Fruit fly (Drosophila melanogaster) whole organism, embryonic: ENCODE data around the gene CG8907.

ENCODE experiments used
- Atf-2 ChIP-seq: fragments of 200-800 bp; sonication (Bioruptor generic); optimal IDR thresholded peaks from 2 replicates; lab custom pipeline; 2016; ENCODE audit warnings: missing biosample characterization, missing genetic modification characterization
- CG1024 ChIP-seq: fragments of 200-800 bp; sonication (Bioruptor generic); IDR thresholded peaks from 2 replicates; pipeline ENCODE4 v1.3.6; 2022; ENCODE audit warnings: missing biosample characterization, missing genetic modification characterization
- CG10321 ChIP-seq: fragments of 200-800 bp; sonication (Bioruptor generic); IDR thresholded peaks from 2 replicates; pipeline ENCODE4 v1.3.6; 2022; ENCODE audit warnings: missing biosample characterization, missing genetic modification characterization
- CG11456 ChIP-seq: fragments of 200-800 bp; sonication (Bioruptor generic); IDR thresholded peaks from 3 replicates; pipeline ENCODE4 v1.3.6; 2022; ENCODE audit warnings: missing biosample characterization, missing genetic modification characterization
- CG12071 ChIP-seq: fragments of 200-800 bp; sonication (Bioruptor generic); optimal IDR thresholded peaks from 3 replicates; lab custom pipeline; 2018; ENCODE audit warnings: missing biosample characterization, mild to moderate bottlenecking, missing genetic modification characterization
- CG12104 ChIP-seq: fragments of 200-800 bp; sonication (Bioruptor generic); optimal IDR thresholded peaks from 3 replicates; lab custom pipeline; 2016; ENCODE audit warnings: missing biosample characterization, missing genetic modification characterization
- CG12236 ChIP-seq: fragments of 200-800 bp; sonication (Bioruptor generic); optimal IDR thresholded peaks from 2 replicates; lab custom pipeline; 2016; ENCODE audit warnings: missing biosample characterization, missing genetic modification characterization
- CG12942 ChIP-seq: fragments of 200-800 bp; sonication (Bioruptor generic); optimal IDR thresholded peaks from 3 replicates; lab custom pipeline; 2016; ENCODE audit warnings: missing biosample characterization, missing genetic modification characterization
- CG13624 ChIP-seq: fragments of 200-800 bp; sonication (Bioruptor generic); optimal IDR thresholded peaks from 2 replicates; lab custom pipeline; 2016; ENCODE audit warnings: missing biosample characterization, missing genetic modification characterization
- CG13894 ChIP-seq: fragments of 200-800 bp; sonication (Bioruptor generic); optimal IDR thresholded peaks from 3 replicates; lab custom pipeline; 2018; ENCODE audit warnings: missing biosample characterization, mild to moderate bottlenecking, missing genetic modification characterization, moderate library complexity
- CG15514 ChIP-seq: fragments of 200-800 bp; sonication (Bioruptor generic); optimal IDR thresholded peaks from 3 replicates; lab custom pipeline; 2017; ENCODE audit warnings: missing biosample characterization, missing genetic modification characterization, mild to moderate bottlenecking, moderate library complexity, missing genetic modification reagents
- CG2875 ChIP-seq: fragments of 200-800 bp; sonication (Bioruptor generic); optimal IDR thresholded peaks from 2 replicates; lab custom pipeline; 2017; ENCODE audit warnings: missing biosample characterization, mild to moderate bottlenecking, missing genetic modification characterization, missing genetic modification reagents
- CG3065 ChIP-seq: fragments of 200-800 bp; sonication (Bioruptor generic); optimal IDR thresholded peaks from 2 replicates; lab custom pipeline; 2016; ENCODE audit warnings: missing biosample characterization, missing genetic modification characterization
- CG3163 ChIP-seq: fragments of 200-800 bp; sonication (Bioruptor generic); optimal IDR thresholded peaks from 3 replicates; lab custom pipeline; 2016; ENCODE audit warnings: missing biosample characterization, missing genetic modification characterization
- CG32772 ChIP-seq: fragments of 200-800 bp; sonication (Bioruptor generic); IDR thresholded peaks from 2 replicates; pipeline ENCODE4 v1.3.6; 2022; ENCODE audit warnings: missing biosample characterization, missing genetic modification characterization
- CG4404 ChIP-seq: fragments of 200-800 bp; sonication (Bioruptor generic); IDR thresholded peaks from 2 replicates; pipeline ENCODE4 v1.3.6; 2022; ENCODE audit warnings: missing biosample characterization, missing genetic modification characterization
- CG4617 ChIP-seq: fragments of 200-800 bp; sonication (Bioruptor generic); optimal IDR thresholded peaks from 3 replicates; lab custom pipeline; 2016; ENCODE audit warnings: missing biosample characterization, missing genetic modification characterization, borderline replicate concordance
- CG4730 ChIP-seq: fragments of 200-800 bp; sonication (Bioruptor generic); IDR thresholded peaks from 2 replicates; pipeline ENCODE4 v1.3.6; 2022; ENCODE audit warnings: missing biosample characterization, missing genetic modification characterization
- CG5245 ChIP-seq: fragments of 200-800 bp; sonication (Bioruptor generic); optimal IDR thresholded peaks from 3 replicates; lab custom pipeline; 2016; ENCODE audit warnings: missing biosample characterization, missing genetic modification characterization
- CG7839 ChIP-seq: fragments of 200-800 bp; sonication (Bioruptor generic); optimal IDR thresholded peaks from 3 replicates; lab custom pipeline; 2018; ENCODE audit warnings: missing biosample characterization, mild to moderate bottlenecking, missing genetic modification characterization, moderate library complexity
- CG8089 ChIP-seq: fragments of 200-800 bp; sonication (Bioruptor generic); optimal IDR thresholded peaks from 3 replicates; lab custom pipeline; 2016; ENCODE audit warnings: missing biosample characterization, missing genetic modification characterization
- CG8359 ChIP-seq: fragments of 200-800 bp; sonication (Bioruptor generic); optimal IDR thresholded peaks from 2 replicates; lab custom pipeline; 2017; ENCODE audit warnings: missing biosample characterization, mild to moderate bottlenecking, missing genetic modification characterization, borderline replicate concordance
- CG8478 ChIP-seq: fragments of >200 bp; optimal IDR thresholded peaks from 2 replicates; lab custom pipeline; 2018
- CG9932 ChIP-seq: fragments of 200-800 bp; sonication (Bioruptor generic); IDR thresholded peaks from 2 replicates; pipeline ENCODE4 v1.3.6; 2022; ENCODE audit warnings: missing biosample characterization, missing genetic modification characterization
- Dbx ChIP-seq: fragments of 200-800 bp; sonication (Bioruptor generic); IDR thresholded peaks from 3 replicates; pipeline ENCODE4 v1.3.6; 2022; ENCODE audit warnings: missing biosample characterization, missing genetic modification characterization
- Dfd ChIP-seq, 2 experiments: fragments of >200 bp; optimal IDR thresholded peaks; 2 replicates each; lab custom pipeline; 2017; ENCODE audit warnings: missing biosample characterization in 2 of 2, missing genetic modification characterization in 2 of 2
- H2.0 ChIP-seq: fragments of 200-800 bp; sonication (Bioruptor generic); IDR thresholded peaks from 2 replicates; pipeline ENCODE4 v1.3.6; 2022; ENCODE audit warnings: missing biosample characterization, missing genetic modification characterization
- Hand ChIP-seq: fragments of 200-800 bp; sonication (Bioruptor generic); optimal IDR thresholded peaks from 2 replicates; lab custom pipeline; 2017; ENCODE audit warnings: mild to moderate bottlenecking, missing biosample characterization, missing genetic modification reagents, missing genetic modification characterization
- Hsf ChIP-seq: fragments of 200-800 bp; sonication (Bioruptor generic); optimal IDR thresholded peaks from 3 replicates; lab custom pipeline; 2016; ENCODE audit warnings: missing biosample characterization, missing genetic modification characterization
- MTF-1 ChIP-seq: fragments of 200-800 bp; sonication (Bioruptor generic); optimal IDR thresholded peaks from 2 replicates; lab custom pipeline; 2018; ENCODE audit warnings: missing biosample characterization, mild to moderate bottlenecking, missing genetic modification characterization, borderline replicate concordance
- Ptx1 ChIP-seq: fragments of 200-800 bp; sonication (Bioruptor generic); IDR thresholded peaks from 2 replicates; pipeline ENCODE4 v1.3.6; 2022; ENCODE audit warnings: missing biosample characterization, missing genetic modification characterization
- Rx ChIP-seq: fragments of 200-800 bp; sonication (Bioruptor generic); IDR thresholded peaks from 2 replicates; pipeline ENCODE4 v1.3.6; 2022; ENCODE audit warnings: missing biosample characterization, missing genetic modification characterization
- Scr ChIP-seq: fragments of 200-800 bp; sonication (Bioruptor generic); IDR thresholded peaks from 2 replicates; pipeline ENCODE4 v1.3.6; 2022; ENCODE audit warnings: missing biosample characterization, missing genetic modification characterization; ENCODE audit not compliant: partially characterized antibody
- Sox102F ChIP-seq: fragments of 200-800 bp; sonication (Bioruptor generic); optimal IDR thresholded peaks from 2 replicates; lab custom pipeline; 2018; ENCODE audit warnings: missing biosample characterization, mild to moderate bottlenecking, missing genetic modification characterization, moderate library complexity
- Trl ChIP-seq, 3 experiments: fragments of >200 bp in 2 of 3; fragments of 200-800 bp in 1 of 3; sonication (Bioruptor generic) in 1 of 3; optimal IDR thresholded peaks; 2 replicates in 1 of 3; 3 replicates in 2 of 3; lab custom pipeline; 2016 to 2017; ENCODE audit warnings: missing biosample characterization in 1 of 3, missing genetic modification characterization in 1 of 3
- Xbp1 ChIP-seq: fragments of 200-800 bp; sonication (Bioruptor generic); optimal IDR thresholded peaks from 3 replicates; lab custom pipeline; 2016; ENCODE audit warnings: missing biosample characterization, mild to moderate bottlenecking, missing genetic modification characterization
- ato ChIP-seq: fragments of 200-800 bp; sonication (Bioruptor generic); IDR thresholded peaks from 2 replicates; pipeline ENCODE4 v1.3.6; 2022; ENCODE audit warnings: missing biosample characterization, missing genetic modification characterization; ENCODE audit not compliant: partially characterized antibody
- br ChIP-seq: fragments of >200 bp; optimal IDR thresholded peaks from 2 replicates; lab custom pipeline; 2017
- caup ChIP-seq: fragments of 200-800 bp; sonication (Bioruptor generic); optimal IDR thresholded peaks from 3 replicates; lab custom pipeline; 2017; ENCODE audit warnings: missing biosample characterization, mild to moderate bottlenecking, missing genetic modification characterization, moderate library complexity; ENCODE audit not compliant: severe bottlenecking
- dm ChIP-seq: fragments of 200-800 bp; sonication (Bioruptor generic); optimal IDR thresholded peaks from 3 replicates; lab custom pipeline; 2016; ENCODE audit warnings: missing biosample characterization, missing genetic modification characterization
- ham ChIP-seq: fragments of 200-800 bp; sonication (Bioruptor generic); IDR thresholded peaks from 2 replicates; pipeline ENCODE4 v1.3.6; 2022; ENCODE audit warnings: missing biosample characterization, missing genetic modification characterization
- jumu ChIP-seq: fragments of 200-800 bp; sonication (Bioruptor generic); optimal IDR thresholded peaks from 3 replicates; lab custom pipeline; 2016; ENCODE audit warnings: missing biosample characterization, missing genetic modification characterization
- nau ChIP-seq: fragments of 200-800 bp; sonication (Bioruptor generic); optimal IDR thresholded peaks from 3 replicates; lab custom pipeline; 2017; ENCODE audit warnings: missing biosample characterization, mild to moderate bottlenecking, missing genetic modification characterization, missing genetic modification reagents
- org-1 ChIP-seq: fragments of 200-800 bp; sonication (Bioruptor generic); optimal IDR thresholded peaks from 2 replicates; lab custom pipeline; 2017; ENCODE audit warnings: missing biosample characterization, missing genetic modification characterization
- pb ChIP-seq: fragments of 200-800 bp; sonication (Bioruptor generic); optimal IDR thresholded peaks from 3 replicates; lab custom pipeline; 2016; ENCODE audit warnings: missing biosample characterization, missing genetic modification characterization
- tio ChIP-seq: fragments of 200-800 bp; sonication (Bioruptor generic); optimal IDR thresholded peaks from 2 replicates; lab custom pipeline; 2017; ENCODE audit warnings: missing biosample characterization, missing genetic modification characterization, inconsistent platforms
- toy ChIP-seq: fragments of 200-800 bp; sonication (Bioruptor generic); IDR thresholded peaks from 2 replicates; pipeline ENCODE4 v1.3.6; 2022; ENCODE audit warnings: missing biosample characterization, missing genetic modification characterization
- twi ChIP-seq: fragments of 200-800 bp; optimal IDR thresholded peaks from 2 replicates; lab custom pipeline; 2019; ENCODE audit warnings: missing biosample characterization, mild to moderate bottlenecking, missing genetic modification characterization, moderate library complexity
- vnd ChIP-seq: fragments of 200-800 bp; sonication (Bioruptor generic); IDR thresholded peaks from 3 replicates; pipeline ENCODE4 v1.3.6; 2022; ENCODE audit warnings: missing biosample characterization, missing genetic modification characterization; ENCODE audit not compliant: partially characterized antibody
- wek ChIP-seq: fragments of 200-800 bp; sonication (Bioruptor generic); optimal IDR thresholded peaks from 3 replicates; lab custom pipeline; 2018; ENCODE audit warnings: missing biosample characterization, mild to moderate bottlenecking, missing genetic modification characterization, moderate library complexity
- zen ChIP-seq: fragments of 200-800 bp; sonication (Bioruptor generic); optimal IDR thresholded peaks from 3 replicates; lab custom pipeline; 2018; ENCODE audit warnings: missing biosample characterization, mild to moderate bottlenecking, missing genetic modification characterization, moderate library complexity

CG8907 gene

DNA sequence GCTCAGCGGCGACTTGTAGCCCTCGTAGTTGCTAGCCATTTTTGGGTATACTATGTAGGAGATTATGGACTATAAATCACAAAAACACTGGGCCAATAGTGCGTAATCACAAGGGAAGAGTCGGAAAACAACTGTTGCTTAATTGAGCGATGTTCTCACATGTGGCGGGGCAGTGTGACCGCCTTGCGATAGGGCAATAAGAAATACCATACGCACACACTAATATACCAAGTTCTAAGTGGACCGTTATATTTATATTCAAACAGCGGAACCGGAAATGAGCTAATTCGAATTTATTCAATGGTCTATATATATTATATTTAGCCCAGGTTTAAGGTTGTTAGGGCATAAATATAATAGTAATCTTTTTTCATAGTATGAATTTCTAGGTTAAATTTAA, 12.9 kb downstream of the CG8907 start, which contains the start of gene Adsl (continued):
- peak; percentile 67 for TF ChIP-seq CG12071 (GFP tag; lab: Kevin White, UChicago)
- no peak for TF ChIP-seq br (lab: Kevin White, UChicago)
- TF ChIP-seq caup (GFP tag; lab: Kevin White, UChicago): peak; percentile 89
- TF ChIP-seq dm: peak; percentile 91
- TF ChIP-seq CG10321: peak; percentile 37; the same call in 1 of the 2 replicates
- TF ChIP-seq tio (GFP tag; lab: Kevin White, UChicago): no peak
- TF ChIP-seq Hand: no peak
- no peak for TF ChIP-seq CG9932 (GFP tag; lab: Robert Waterston, UW)
- TF ChIP-seq CG8478 (lab: Kevin White, UChicago): no peak
- TF ChIP-seq pb: peak; percentile 11
- TF ChIP-seq CG13624 (GFP tag; lab: Kevin White, UChicago): peak; percentile 19
- no peak for TF ChIP-seq CG32772 (GFP tag; lab: Robert Waterston, UW)
- TF ChIP-seq CG12104 (GFP tag; lab: Kevin White, UChicago): peak; percentile 19
- no peak for TF ChIP-seq CG4404
- no peak for TF ChIP-seq Sox102F (GFP tag; lab: Kevin White, UChicago)
- peak; percentile 83 for TF ChIP-seq CG2875
- TF ChIP-seq Xbp1: peak; percentile 57
- peak; percentile 33; the same call in 1 of the 2 replicates for TF ChIP-seq Scr
- TF ChIP-seq Hsf (GFP tag; lab: Kevin White, UChicago): peak; percentile 32
- peak; percentile 60 for TF ChIP-seq CG8359 (GFP tag; lab: Kevin White, UChicago)
- TF ChIP-seq Trl (optimal IDR thresholded peaks at IDR 0.05; lab: Kevin White, UChicago): no peak
- TF ChIP-seq Trl (GFP tag; optimal IDR thresholded peaks at IDR 0.05; lab: Kevin White, UChicago): no peak
- TF ChIP-seq CG12942 (GFP tag; lab: Kevin White, UChicago): no peak
- TF ChIP-seq Dbx (GFP tag; lab: Robert Waterston, UW): peak; percentile 35; the same call in 1 of the 3 replicates
- TF ChIP-seq twi (tag; lab: Kevin White, UChicago): no peak
- no peak for TF ChIP-seq vnd (GFP tag; lab: Robert Waterston, UW)
- no peak for TF ChIP-seq CG12236
- TF ChIP-seq CG3163: no peak
- peak; percentile 76 for TF ChIP-seq wek
- TF ChIP-seq CG13894 (tag; lab: Kevin White, UChicago): no peak
- peak; percentile 67 for TF ChIP-seq zen (tag; lab: Kevin White, UChicago)
- 0 out of 2 replicates have a peak, but pooled peaks have one; percentile 16 for TF ChIP-seq toy (GFP tag; lab: Robert Waterston, UW)
- TF ChIP-seq ham (GFP tag; lab: Robert Waterston, UW): no peak
- peak; percentile 88 for TF ChIP-seq MTF-1 (GFP tag; lab: Kevin White, UChicago)
- TF ChIP-seq H2.0 (GFP tag; lab: Robert Waterston, UW): no peak
- peak; percentile 96 for TF ChIP-seq CG15514
- TF ChIP-seq CG8089 (GFP tag; lab: Kevin White, UChicago): no peak
- TF ChIP-seq CG4617 (GFP tag; lab: Kevin White, UChicago): no peak
- peak; percentile 63 for TF ChIP-seq org-1 (GFP tag; lab: Kevin White, UChicago)
- no peak for TF ChIP-seq Dfd (GFP tag; optimal IDR thresholded peaks at IDR 0.05; lab: Kevin White, UChicago)
- no peak for TF ChIP-seq Ptx1 (GFP tag; lab: Robert Waterston, UW)
- no peak for TF ChIP-seq Rx (GFP tag; lab: Robert Waterston, UW)
- no peak for TF ChIP-seq CG4730 (GFP tag; lab: Robert Waterston, UW)
- peak; percentile 43 for TF ChIP-seq CG1024 (GFP tag; lab: Robert Waterston, UW)
- no peak for TF ChIP-seq CG7839 (tag; lab: Kevin White, UChicago)
- no peak for TF ChIP-seq CG5245 (GFP tag; lab: Kevin White, UChicago)
- TF ChIP-seq jumu (GFP tag; lab: Kevin White, UChicago): no peak
- TF ChIP-seq CG3065: no peak
- TF ChIP-seq Atf-2 (GFP tag; lab: Kevin White, UChicago): no peak
- peak; percentile 26; the same call in 1 of the 2 replicates for TF ChIP-seq ato (GFP tag; lab: Robert Waterston, UW)
- no peak for TF ChIP-seq nau (GFP tag; lab: Kevin White, UChicago)
- TF ChIP-seq CG11456 (GFP tag; lab: Robert Waterston, UW): no peak
